Fruit fly (Drosophila melanogaster) whole organism, prepupa: ENCODE results near the gene CG32073.
A peak's percentile ranks its signal among the peaks of the same experiment; 100 is the strongest.

Experiments
- Blimp-1 ChIP-seq: fragments of 200-800 bp; sonication (Bioruptor generic); optimal IDR thresholded peaks from 3 replicates; lab custom pipeline; 2017; ENCODE audit warnings: missing biosample characterization, missing genetic modification characterization, mild to moderate bottlenecking, moderate library complexity, missing genetic modification reagents
- CG10669 ChIP-seq: fragments of 200-800 bp; sonication (Bioruptor generic); optimal IDR thresholded peaks from 3 replicates; lab custom pipeline; 2018; ENCODE audit warnings: missing biosample characterization, mild to moderate bottlenecking, missing genetic modification characterization, moderate library complexity
- CG11762 ChIP-seq: fragments of 200-800 bp; sonication (Bioruptor generic); optimal IDR thresholded peaks from 3 replicates; lab custom pipeline; 2016; ENCODE audit warnings: missing biosample characterization, missing genetic modification characterization; ENCODE audit not compliant: insufficient read depth
- CG11902 ChIP-seq: fragments of 200-800 bp; sonication (Bioruptor generic); optimal IDR thresholded peaks from 3 replicates; lab custom pipeline; 2016; ENCODE audit warnings: missing biosample characterization, missing genetic modification characterization
- CG1621 ChIP-seq: fragments of 200-800 bp; sonication (Bioruptor generic); optimal IDR thresholded peaks from 3 replicates; lab custom pipeline; 2018; ENCODE audit warnings: missing biosample characterization, mild to moderate bottlenecking, missing genetic modification characterization
- CG16779 ChIP-seq: fragments of 200-800 bp; sonication (Bioruptor generic); optimal IDR thresholded peaks from 3 replicates; lab custom pipeline; 2017; ENCODE audit warnings: missing biosample characterization, mild to moderate bottlenecking, missing genetic modification characterization
- CG31627 ChIP-seq: fragments of 200-800 bp; sonication (Bioruptor generic); optimal IDR thresholded peaks from 3 replicates; lab custom pipeline; 2016; ENCODE audit warnings: missing biosample characterization, missing genetic modification characterization
- CG32006 ChIP-seq: fragments of 200-800 bp; sonication (Bioruptor generic); optimal IDR thresholded peaks from 3 replicates; lab custom pipeline; 2017; ENCODE audit warnings: missing biosample characterization, mild to moderate bottlenecking, missing genetic modification characterization
- CG34406 ChIP-seq: fragments of 200-800 bp; sonication (Bioruptor generic); optimal IDR thresholded peaks from 3 replicates; lab custom pipeline; 2016; ENCODE audit warnings: missing biosample characterization, missing genetic modification characterization
- CG3919 ChIP-seq: fragments of 200-800 bp; sonication (Bioruptor generic); optimal IDR thresholded peaks from 3 replicates; lab custom pipeline; 2016; ENCODE audit warnings: missing biosample characterization, missing genetic modification characterization
- CG4318 ChIP-seq: fragments of 200-800 bp; sonication (Bioruptor generic); optimal IDR thresholded peaks from 3 replicates; lab custom pipeline; 2017; ENCODE audit warnings: missing biosample characterization, mild to moderate bottlenecking, missing genetic modification characterization
- CG6163 ChIP-seq: fragments of 200-800 bp; sonication (Bioruptor generic); IDR thresholded peaks from 3 replicates; pipeline ENCODE4 v1.3.6; 2022; ENCODE audit warnings: missing biosample characterization, missing genetic modification characterization
- CG6276 ChIP-seq: fragments of 200-800 bp; sonication (Bioruptor generic); optimal IDR thresholded peaks from 2 replicates; lab custom pipeline; 2017; ENCODE audit warnings: missing biosample characterization, mild to moderate bottlenecking, missing genetic modification characterization
- CG6792 ChIP-seq: fragments of 200-800 bp; sonication (Bioruptor generic); optimal IDR thresholded peaks from 3 replicates; lab custom pipeline; 2016; ENCODE audit warnings: missing biosample characterization, missing genetic modification characterization
- CG6808 ChIP-seq: fragments of 200-800 bp; sonication (Bioruptor generic); optimal IDR thresholded peaks from 3 replicates; lab custom pipeline; 2017; ENCODE audit warnings: missing biosample characterization, missing genetic modification characterization, mild to moderate bottlenecking, moderate library complexity, missing genetic modification reagents
- CG6854 ChIP-seq: fragments of 200-800 bp; sonication (Bioruptor generic); optimal IDR thresholded peaks from 2 replicates; lab custom pipeline; 2017; ENCODE audit warnings: missing biosample characterization, mild to moderate bottlenecking, missing genetic modification characterization
- CG8119 ChIP-seq: fragments of 200-800 bp; sonication (Bioruptor generic); IDR thresholded peaks from 3 replicates; pipeline ENCODE4 v1.3.6; 2022; ENCODE audit warnings: missing biosample characterization, missing genetic modification characterization
- CG8319 ChIP-seq: fragments of 200-800 bp; sonication (Bioruptor generic); optimal IDR thresholded peaks from 3 replicates; lab custom pipeline; 2016; ENCODE audit warnings: missing biosample characterization, missing genetic modification characterization
- CG9139 ChIP-seq: fragments of 200-800 bp; sonication (Bioruptor generic); optimal IDR thresholded peaks from 3 replicates; lab custom pipeline; 2017; ENCODE audit warnings: missing biosample characterization, mild to moderate bottlenecking, missing genetic modification characterization
- Eip75B ChIP-seq: fragments of 200-800 bp; sonication (Bioruptor generic); optimal IDR thresholded peaks from 3 replicates; lab custom pipeline; 2016; ENCODE audit warnings: missing biosample characterization, missing genetic modification characterization
- Eip78C ChIP-seq: fragments of 200-800 bp; sonication (Bioruptor generic); peaks from one replicate; lab custom pipeline; 2016; ENCODE audit warnings: missing biosample characterization, missing genetic modification characterization
- Eip93F ChIP-seq: fragments of 200-800 bp; sonication (Bioruptor generic); optimal IDR thresholded peaks from 2 replicates; lab custom pipeline; 2016; ENCODE audit warnings: missing biosample characterization, mild to moderate bottlenecking, missing genetic modification characterization
- Ets21C ChIP-seq: fragments of 200-800 bp; sonication (Bioruptor generic); optimal IDR thresholded peaks from 3 replicates; lab custom pipeline; 2016; ENCODE audit warnings: missing biosample characterization, missing genetic modification characterization
- Ets96B ChIP-seq: fragments of 200-800 bp; optimal IDR thresholded peaks from 2 replicates; lab custom pipeline; 2019; ENCODE audit warnings: missing biosample characterization, mild to moderate bottlenecking, missing genetic modification characterization, moderate library complexity
- Gug ChIP-seq: fragments of 200-800 bp; sonication (Bioruptor generic); IDR thresholded peaks from 2 replicates; pipeline ENCODE4 v1.3.6; 2022; ENCODE audit warnings: missing biosample characterization, missing genetic modification characterization
- Hr38 ChIP-seq: sonication (Bioruptor generic); optimal IDR thresholded peaks from 2 replicates; lab custom pipeline; 2016; ENCODE audit warnings: missing biosample characterization, missing genetic modification characterization
- Hr39 ChIP-seq: fragments of 200-800 bp; sonication (Bioruptor generic); optimal IDR thresholded peaks from 2 replicates; lab custom pipeline; 2016; ENCODE audit warnings: missing biosample characterization, missing genetic modification characterization
- Hr4 ChIP-seq: fragments of 200-800 bp; sonication (Bioruptor generic); optimal IDR thresholded peaks from 3 replicates; lab custom pipeline; 2016; ENCODE audit warnings: missing biosample characterization, missing genetic modification characterization
- Met ChIP-seq: fragments of 200-800 bp; sonication (Bioruptor generic); optimal IDR thresholded peaks from 3 replicates; lab custom pipeline; 2016; ENCODE audit warnings: missing biosample characterization, missing genetic modification characterization
- OdsH ChIP-seq: fragments of 200-800 bp; sonication (Bioruptor generic); optimal IDR thresholded peaks from 3 replicates; lab custom pipeline; 2016; ENCODE audit warnings: missing biosample characterization, missing genetic modification characterization
- Smox ChIP-seq: fragments of 200-800 bp; sonication (Bioruptor generic); optimal IDR thresholded peaks from 3 replicates; lab custom pipeline; 2016; ENCODE audit warnings: missing biosample characterization, missing genetic modification characterization
- Sox14 ChIP-seq: fragments of 200-800 bp; sonication (Bioruptor generic); optimal IDR thresholded peaks from 3 replicates; lab custom pipeline; 2016; ENCODE audit warnings: missing biosample characterization, missing genetic modification characterization
- Sox15 ChIP-seq: fragments of 200-800 bp; sonication (Bioruptor generic); optimal IDR thresholded peaks from 3 replicates; lab custom pipeline; 2016; ENCODE audit warnings: missing biosample characterization, missing genetic modification characterization
- achi ChIP-seq: fragments of 200-800 bp; sonication (Bioruptor generic); optimal IDR thresholded peaks from 3 replicates; lab custom pipeline; 2016; ENCODE audit warnings: missing biosample characterization, missing genetic modification characterization
- cyc ChIP-seq: fragments of 200-800 bp; sonication (Bioruptor generic); optimal IDR thresholded peaks from 3 replicates; lab custom pipeline; 2016; ENCODE audit warnings: missing biosample characterization, missing genetic modification characterization
- eg ChIP-seq: fragments of 200-800 bp; sonication (Bioruptor generic); IDR thresholded peaks from 3 replicates; pipeline ENCODE4 v1.3.6; 2022; ENCODE audit warnings: missing biosample characterization, missing genetic modification characterization
- esn ChIP-seq: fragments of 200-800 bp; sonication (Bioruptor generic); optimal IDR thresholded peaks from 2 replicates; lab custom pipeline; 2016; ENCODE audit warnings: missing biosample characterization, mild to moderate bottlenecking, missing genetic modification characterization, moderate library complexity
- fd59A ChIP-seq: fragments of 200-800 bp; sonication (Bioruptor generic); optimal IDR thresholded peaks from 2 replicates; lab custom pipeline; 2017; ENCODE audit warnings: missing biosample characterization, mild to moderate bottlenecking, missing genetic modification characterization, missing genetic modification reagents
- fkh ChIP-seq: fragments of 200-800 bp; sonication (Bioruptor generic); optimal IDR thresholded peaks from 3 replicates; lab custom pipeline; 2017; ENCODE audit warnings: missing biosample characterization, mild to moderate bottlenecking, missing genetic modification characterization, moderate library complexity
- pdm3 ChIP-seq: fragments of 200-800 bp; sonication (Bioruptor generic); optimal IDR thresholded peaks from 3 replicates; lab custom pipeline; 2016; ENCODE audit warnings: missing biosample characterization, missing genetic modification characterization
- salr ChIP-seq, 2 experiments: fragments of 200-800 bp; sonication (Bioruptor generic); optimal IDR thresholded peaks; 3 replicates each; lab custom pipeline; 2016 to 2018; ENCODE audit warnings: missing biosample characterization in 2 of 2, missing genetic modification characterization in 2 of 2, mild to moderate bottlenecking in 1 of 2
- svp ChIP-seq: fragments of 200-800 bp; sonication (Bioruptor generic); peaks from one replicate; lab custom pipeline; 2016; ENCODE audit warnings: missing biosample characterization, missing genetic modification characterization
- topi ChIP-seq: fragments of 200-800 bp; sonication (Bioruptor generic); optimal IDR thresholded peaks from 3 replicates; lab custom pipeline; 2016; ENCODE audit warnings: missing biosample characterization, missing genetic modification characterization
- vri ChIP-seq: fragments of 200-800 bp; sonication (Bioruptor generic); optimal IDR thresholded peaks from 3 replicates; lab custom pipeline; 2016; ENCODE audit warnings: missing biosample characterization, mild to moderate bottlenecking, missing genetic modification characterization

CG32073 gene

DNA sequence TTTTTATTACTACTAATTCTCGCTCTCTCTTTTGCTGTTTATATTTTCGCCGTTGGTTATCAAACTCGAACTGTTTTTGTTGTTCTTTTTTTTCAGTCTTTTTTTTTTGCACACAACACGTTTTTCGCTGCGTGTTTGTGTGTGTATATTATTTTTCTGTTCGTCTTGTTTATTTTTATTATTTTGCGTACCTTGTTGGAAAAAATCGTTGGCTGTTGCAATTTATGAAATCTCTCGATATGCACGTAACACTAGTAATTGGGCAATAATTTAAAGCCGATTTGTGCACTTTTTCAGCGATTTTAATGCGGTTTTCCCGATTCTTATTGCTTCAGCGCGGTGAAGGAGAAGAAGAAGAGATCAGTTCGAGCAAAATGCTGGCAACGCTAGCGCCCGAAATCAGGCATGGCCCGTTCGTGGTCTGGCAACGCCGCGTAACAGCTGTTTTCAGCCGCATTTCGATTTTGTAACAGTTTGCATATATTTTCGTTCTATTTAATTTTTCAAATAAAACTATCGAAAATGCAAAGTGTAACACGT, 13.1 kb upstream of the CG32073 start, which contains the start of the genes FoxK and mRpL2 (continued):
- TF ChIP-seq CG6276 (peak; percentile 94), fd59A (GFP tag; lab: Kevin White, UChicago) (peak; percentile 61), CG11762 (GFP tag; lab: Kevin White, UChicago) (peak; percentile 57), CG11902 (GFP tag; lab: Kevin White, UChicago) (no peak), Eip93F (no peak), Ets21C (GFP tag; lab: Kevin White, UChicago) (peak; percentile 22), Hr38 (GFP tag; lab: Kevin White, UChicago) (peak; percentile 2), CG10669 (peak; percentile 84), topi (GFP tag; lab: Kevin White, UChicago) (peak; percentile 42), Blimp-1 (peak; percentile 23), CG32006 (GFP tag; lab: Kevin White, UChicago) (peak; percentile 77), CG3919 (GFP tag; lab: Kevin White, UChicago) (peak; percentile 63), Met (GFP tag; lab: Kevin White, UChicago) (peak; percentile 62), esn (GFP tag; lab: Kevin White, UChicago) (peak; percentile 41)

DNA sequence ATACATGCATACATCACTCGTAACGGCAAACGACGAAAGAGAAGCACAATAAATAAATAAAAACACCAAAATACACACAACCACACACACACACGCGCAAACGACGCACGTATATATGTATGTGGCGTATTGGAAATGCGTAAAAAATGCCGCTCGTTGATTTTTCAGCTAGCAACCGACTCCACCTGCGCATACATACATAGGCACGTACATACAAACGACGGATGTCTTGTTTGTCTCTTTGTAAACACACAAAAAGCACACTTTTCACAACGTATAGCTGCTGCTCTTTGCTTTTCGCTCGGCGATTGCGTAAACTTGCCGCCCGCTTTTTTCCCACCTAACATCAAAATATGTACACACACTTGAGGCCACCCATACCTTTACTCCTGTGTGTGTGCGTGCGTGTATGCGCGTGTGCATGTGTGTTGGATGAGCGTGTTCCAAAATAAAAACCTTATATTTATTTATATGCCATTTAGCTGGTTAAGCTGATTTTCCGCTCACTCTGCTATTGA, 12.6 kb upstream of the CG32073 start:
- no peak for TF ChIP-seq Smox
- TF ChIP-seq CG11902 (GFP tag; lab: Kevin White, UChicago): no peak
- TF ChIP-seq CG1621 (tag; lab: Kevin White, UChicago): no peak
- peak; percentile 78 for TF ChIP-seq vri (GFP tag; lab: Kevin White, UChicago)
- TF ChIP-seq CG9139 (GFP tag; lab: Kevin White, UChicago): no peak
- TF ChIP-seq CG8119 (GFP tag; lab: Robert Waterston, UW): no peak
- peak; percentile 98 for TF ChIP-seq fkh (GFP tag; lab: Kevin White, UChicago)
- TF ChIP-seq CG6854 (GFP tag; lab: Kevin White, UChicago): no peak

DNA sequence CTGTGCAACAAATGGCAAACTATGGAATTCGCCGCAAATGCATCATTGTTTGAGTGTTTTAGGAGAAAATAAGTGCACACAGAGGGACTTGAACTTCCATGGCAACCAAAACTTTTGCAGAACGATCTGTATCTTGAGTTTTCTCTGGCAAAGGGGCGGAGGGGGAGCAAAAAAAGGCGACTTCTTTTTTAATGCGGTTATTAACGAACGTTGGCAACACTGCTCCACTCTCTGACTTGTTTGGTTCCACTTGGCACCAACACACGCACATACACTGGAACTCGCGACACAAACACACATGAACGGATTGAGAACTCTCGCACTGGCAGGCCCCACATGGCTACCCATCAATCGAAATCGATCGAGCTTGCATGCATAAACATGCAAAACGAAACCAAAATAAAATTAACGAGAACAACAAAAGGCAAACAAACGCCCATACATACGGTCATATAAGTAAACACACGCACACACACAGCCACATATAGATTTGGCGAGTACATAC, 12.1 kb upstream of the CG32073 start:
- TF ChIP-seq Hr39 (GFP tag; lab: Kevin White, UChicago): peak; percentile 7
- TF ChIP-seq Eip75B (GFP tag; lab: Kevin White, UChicago): no peak
- no peak for TF ChIP-seq Smox
- no peak for TF ChIP-seq Ets96B
- no peak for TF ChIP-seq pdm3 (GFP tag; lab: Kevin White, UChicago)
- no peak for TF ChIP-seq CG16779 (tag; lab: Kevin White, UChicago)
- TF ChIP-seq Gug (GFP tag; lab: Robert Waterston, UW): 0 out of 2 replicates have a peak, but pooled peaks have one; percentile 9
- peak; percentile 60; the same call in 2 of the 3 replicates for TF ChIP-seq CG6163
- TF ChIP-seq CG6792: no peak
- TF ChIP-seq Ets21C (GFP tag; lab: Kevin White, UChicago): no peak
- peak; percentile 19 for TF ChIP-seq CG31627
- no peak for TF ChIP-seq CG8319 (GFP tag; lab: Kevin White, UChicago)
- peak; percentile 60; the same call in 2 of the 3 replicates for TF ChIP-seq eg
- no peak for TF ChIP-seq Hr38 (GFP tag; lab: Kevin White, UChicago)
- no peak for TF ChIP-seq Blimp-1
- TF ChIP-seq achi: no peak
- peak; percentile 18 for TF ChIP-seq Sox14
- peak; percentile 5 for TF ChIP-seq Met (GFP tag; lab: Kevin White, UChicago)
- TF ChIP-seq fd59A (GFP tag; lab: Kevin White, UChicago): no peak
- no peak for TF ChIP-seq cyc (GFP tag; lab: Kevin White, UChicago)
- no peak for TF ChIP-seq Hr4 (GFP tag; lab: Kevin White, UChicago)
- TF ChIP-seq CG32006 (GFP tag; lab: Kevin White, UChicago): no peak
- TF ChIP-seq OdsH (GFP tag; lab: Kevin White, UChicago): no peak
- no peak for TF ChIP-seq Eip78C (GFP tag; lab: Kevin White, UChicago)
- no peak for TF ChIP-seq CG34406 (GFP tag; lab: Kevin White, UChicago)
- peak in 1 of 2 experiments; percentile 19 for TF ChIP-seq salr (GFP tag; optimal IDR thresholded peaks at IDR 0.05; lab: Kevin White, UChicago)
- TF ChIP-seq topi (GFP tag; lab: Kevin White, UChicago): no peak
- TF ChIP-seq CG3919 (GFP tag; lab: Kevin White, UChicago): no peak
- peak; percentile 60 for TF ChIP-seq svp (GFP tag; lab: Kevin White, UChicago)
- no peak for TF ChIP-seq Eip93F
- no peak for TF ChIP-seq Sox15 (GFP tag; lab: Kevin White, UChicago)
- TF ChIP-seq CG4318 (GFP tag; lab: Kevin White, UChicago): no peak
- TF ChIP-seq CG8119 (GFP tag; lab: Robert Waterston, UW): no peak; the same call in 2 of the 3 replicates
- TF ChIP-seq CG10669: no peak
- TF ChIP-seq esn (GFP tag; lab: Kevin White, UChicago): peak; percentile 1
- peak; percentile 13 for TF ChIP-seq CG9139 (GFP tag; lab: Kevin White, UChicago)
- TF ChIP-seq CG6808 (GFP tag; lab: Kevin White, UChicago): no peak
